Fruit fly (Drosophila melanogaster): Measurements from ENCODE around the gene CG2540.

Gene CG2540

DNA sequence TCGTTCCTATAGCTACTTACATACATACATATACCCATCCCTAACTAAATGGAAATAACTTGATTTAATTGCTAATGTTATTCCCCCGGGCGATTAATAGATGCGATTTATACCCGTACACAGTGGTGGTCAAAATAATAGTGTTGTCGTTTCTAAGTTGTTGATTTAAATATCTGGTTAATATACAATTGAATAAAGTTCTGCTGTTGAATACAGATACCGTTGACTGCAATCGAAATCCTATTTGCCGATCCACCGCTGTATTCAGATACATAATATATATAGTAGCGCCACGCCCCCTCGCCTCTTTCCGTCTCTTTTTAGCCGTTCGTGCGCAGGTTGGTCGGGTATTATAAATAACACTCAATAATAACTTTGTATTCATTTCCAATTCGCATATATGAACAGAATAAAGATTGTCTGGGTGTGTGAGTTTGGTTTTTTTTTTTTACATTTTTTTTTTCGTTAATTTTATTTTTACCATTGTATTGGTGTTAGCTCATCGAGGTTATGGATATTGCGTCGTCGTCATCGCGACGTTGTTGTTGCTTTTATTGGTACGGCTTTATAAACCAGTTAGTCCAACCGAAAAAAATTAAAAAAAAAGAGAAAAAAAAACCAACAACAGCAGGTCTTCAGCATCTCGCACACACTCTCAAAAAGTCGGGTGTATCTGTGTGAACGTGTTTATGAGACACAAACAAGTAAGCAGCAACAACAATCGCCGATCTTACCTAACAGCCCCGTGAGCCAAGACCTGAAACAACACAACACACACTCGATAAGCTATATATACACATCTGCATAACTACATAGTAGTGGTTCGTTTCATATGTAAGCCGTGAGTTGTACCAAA is 42.9 kb downstream of the CG2540 start:
- peak in 1 of 2 experiments; percentile 26 for TF ChIP-seq foxo (GFP tag; optimal IDR thresholded peaks at IDR 0.05)
- no peak for TF ChIP-seq CG9705 (GFP tag; optimal IDR thresholded peaks at IDR 0.05)
- no peak for TF ChIP-seq sage (GFP tag; optimal IDR thresholded peaks at IDR 0.05)
- TF ChIP-seq h (GFP tag; optimal IDR thresholded peaks at IDR 0.05): peak; percentile 33
- peak in 1 of 2 experiments; percentile 48 for TF ChIP-seq dl (GFP tag; optimal IDR thresholded peaks at IDR 0.05; ENCODE audit: insufficient read depth in 1 of 2, partially characterized antibody in 2 of 2)
- TF ChIP-seq Jra (GFP tag; optimal IDR thresholded peaks at IDR 0.05): peak; percentile 10
- TF ChIP-seq dmrt93B (GFP tag; optimal IDR thresholded peaks at IDR 0.05): no peak
- TF ChIP-seq usp (GFP tag; optimal IDR thresholded peaks at IDR 0.05): no peak
- TF ChIP-seq brk (GFP tag; optimal IDR thresholded peaks at IDR 0.05): peak; percentile 26
- TF ChIP-seq Myc (optimal IDR thresholded peaks at IDR 0.05): no peak
- TF ChIP-seq Hr78 (GFP tag; optimal IDR thresholded peaks at IDR 0.05): no peak
- TF ChIP-seq Hr83 (GFP tag; optimal IDR thresholded peaks at IDR 0.05; ENCODE audit: poor library complexity, severe bottlenecking): peak; percentile 7
- TF ChIP-seq Sp1 (GFP tag; optimal IDR thresholded peaks at IDR 0.05): peak; percentile 37
- TF ChIP-seq OdsH (GFP tag; optimal IDR thresholded peaks at IDR 0.05): no peak
- TF ChIP-seq Mio (GFP tag; optimal IDR thresholded peaks at IDR 0.05): no peak
- no peak for TF ChIP-seq br (GFP tag; optimal IDR thresholded peaks at IDR 0.05)
- TF ChIP-seq tai (GFP tag; optimal IDR thresholded peaks at IDR 0.05): no peak
- TF ChIP-seq lola (GFP tag; optimal IDR thresholded peaks at IDR 0.05): no peak
- TF ChIP-seq HLH106 (tag; optimal IDR thresholded peaks at IDR 0.05): no peak
- peak; percentile 45 for TF ChIP-seq fru (GFP tag; optimal IDR thresholded peaks at IDR 0.05)
- no peak for TF ChIP-seq Vsx2 (GFP tag; optimal IDR thresholded peaks at IDR 0.05; ENCODE audit: partially characterized antibody)
- no peak for TF ChIP-seq CG32264 (GFP tag; optimal IDR thresholded peaks at IDR 0.05)
- no peak for TF ChIP-seq rgr (GFP tag; optimal IDR thresholded peaks at IDR 0.05)
- TF ChIP-seq jim (GFP tag; optimal IDR thresholded peaks at IDR 0.05): no peak
- no peak for TF ChIP-seq GATAd (GFP tag; optimal IDR thresholded peaks at IDR 0.05)
- no peak for TF ChIP-seq Abd-B (GFP tag; optimal IDR thresholded peaks at IDR 0.05)
- TF ChIP-seq CrebA (GFP tag; optimal IDR thresholded peaks at IDR 0.05; ENCODE audit: borderline replicate concordance): peak; percentile 70
- TF ChIP-seq pan (optimal IDR thresholded peaks at IDR 0.05): no peak
- no peak for TF ChIP-seq Rel (GFP tag; optimal IDR thresholded peaks at IDR 0.05)
- TF ChIP-seq Rel (tag; optimal IDR thresholded peaks at IDR 0.05): no peak
- peak; percentile 44 for TF ChIP-seq psq (GFP tag; optimal IDR thresholded peaks at IDR 0.05)
- TF ChIP-seq Hnf4 (GFP tag; optimal IDR thresholded peaks at IDR 0.05): no peak
- TF ChIP-seq sv (GFP tag; optimal IDR thresholded peaks at IDR 0.05): no peak
- no peak for TF ChIP-seq dsf (GFP tag; optimal IDR thresholded peaks at IDR 0.05; ENCODE audit: borderline replicate concordance)
- peak; percentile 42 for TF ChIP-seq Dif (GFP tag; optimal IDR thresholded peaks at IDR 0.05; ENCODE audit: partially characterized antibody)
- TF ChIP-seq N (GFP tag; optimal IDR thresholded peaks at IDR 0.05): no peak
- TF ChIP-seq woc (GFP tag; optimal IDR thresholded peaks at IDR 0.05): peak; percentile 15
- no peak for TF ChIP-seq Dfd (GFP tag; optimal IDR thresholded peaks at IDR 0.05)
- TF ChIP-seq ey (GFP tag; optimal IDR thresholded peaks at IDR 0.05): peak; percentile 34

DNA sequence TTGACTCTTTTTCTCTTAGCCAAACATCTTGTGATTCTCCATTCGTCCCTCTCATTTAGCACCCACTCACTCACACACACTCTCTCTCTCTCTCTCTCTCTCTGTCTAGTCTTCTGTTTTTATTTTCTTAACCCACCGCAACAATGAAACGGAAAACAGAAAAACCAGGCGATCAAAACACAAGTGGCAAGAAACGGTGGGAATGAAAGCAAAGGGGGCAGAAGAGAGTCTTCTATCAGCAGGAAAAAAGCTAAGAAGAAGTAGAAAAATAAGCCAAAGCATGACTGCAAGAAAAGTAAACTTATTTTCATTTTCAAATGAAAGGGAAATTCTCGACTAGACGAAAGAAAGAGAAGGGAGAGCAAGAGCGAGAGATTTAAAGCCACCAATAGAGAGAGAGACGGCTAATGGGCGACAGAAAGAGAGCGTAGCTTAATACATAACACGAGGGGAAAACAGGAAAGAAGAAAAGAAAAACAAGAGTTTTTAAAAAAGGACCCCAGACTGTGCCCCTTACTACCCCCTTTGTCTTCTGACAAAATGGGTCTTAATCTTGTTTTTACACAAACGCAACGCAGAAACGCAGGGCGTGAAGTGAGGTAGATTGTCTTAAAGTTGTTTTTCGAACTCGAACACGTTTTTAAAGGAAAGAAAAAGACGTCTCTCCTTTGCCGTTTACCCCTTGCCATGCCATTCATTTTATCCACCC is 44.3 kb downstream of the CG2540 start:
- peak; percentile 74 for TF ChIP-seq jim (GFP tag; optimal IDR thresholded peaks at IDR 0.05)
- TF ChIP-seq Rel (GFP tag; optimal IDR thresholded peaks at IDR 0.05): no peak
- TF ChIP-seq Rel (tag; optimal IDR thresholded peaks at IDR 0.05): peak; percentile 22
- no peak for TF ChIP-seq OdsH (GFP tag; optimal IDR thresholded peaks at IDR 0.05)
- no peak for TF ChIP-seq dsf (GFP tag; optimal IDR thresholded peaks at IDR 0.05; ENCODE audit: borderline replicate concordance)
- no peak for TF ChIP-seq Myc (optimal IDR thresholded peaks at IDR 0.05)
- TF ChIP-seq N (GFP tag; optimal IDR thresholded peaks at IDR 0.05): no peak
- TF ChIP-seq sage (GFP tag; optimal IDR thresholded peaks at IDR 0.05): no peak
- no peak for TF ChIP-seq Hr83 (GFP tag; optimal IDR thresholded peaks at IDR 0.05; ENCODE audit: poor library complexity, severe bottlenecking)
- no peak for TF ChIP-seq CG32264 (GFP tag; optimal IDR thresholded peaks at IDR 0.05)
- peak; percentile 9 for TF ChIP-seq Jra (GFP tag; optimal IDR thresholded peaks at IDR 0.05)
- TF ChIP-seq Hr78 (GFP tag; optimal IDR thresholded peaks at IDR 0.05): no peak
- TF ChIP-seq br (GFP tag; optimal IDR thresholded peaks at IDR 0.05): no peak
- no peak for TF ChIP-seq Abd-B (GFP tag; optimal IDR thresholded peaks at IDR 0.05)
- no peak for TF ChIP-seq HLH106 (tag; optimal IDR thresholded peaks at IDR 0.05)
- peak; percentile 65 for TF ChIP-seq woc (GFP tag; optimal IDR thresholded peaks at IDR 0.05)
- TF ChIP-seq dmrt93B (GFP tag; optimal IDR thresholded peaks at IDR 0.05): no peak
- TF ChIP-seq foxo (GFP tag; optimal IDR thresholded peaks at IDR 0.05): no peak
- TF ChIP-seq h (GFP tag; optimal IDR thresholded peaks at IDR 0.05): no peak
- peak; percentile 43 for TF ChIP-seq Sp1 (GFP tag; optimal IDR thresholded peaks at IDR 0.05)
- TF ChIP-seq Vsx2 (GFP tag; optimal IDR thresholded peaks at IDR 0.05; ENCODE audit: partially characterized antibody): no peak
- no peak for TF ChIP-seq tai (GFP tag; optimal IDR thresholded peaks at IDR 0.05)
- no peak for TF ChIP-seq Dfd (GFP tag; optimal IDR thresholded peaks at IDR 0.05)
- TF ChIP-seq psq (GFP tag; optimal IDR thresholded peaks at IDR 0.05): peak; percentile 77
- TF ChIP-seq fru (GFP tag; optimal IDR thresholded peaks at IDR 0.05): peak; percentile 10
- no peak for TF ChIP-seq pan (optimal IDR thresholded peaks at IDR 0.05)
- TF ChIP-seq Hnf4 (GFP tag; optimal IDR thresholded peaks at IDR 0.05): peak; percentile 58
- no peak for TF ChIP-seq usp (GFP tag; optimal IDR thresholded peaks at IDR 0.05)
- TF ChIP-seq GATAd (GFP tag; optimal IDR thresholded peaks at IDR 0.05): no peak
- no peak for TF ChIP-seq lola (GFP tag; optimal IDR thresholded peaks at IDR 0.05)
- TF ChIP-seq Dif (GFP tag; optimal IDR thresholded peaks at IDR 0.05; ENCODE audit: partially characterized antibody): peak; percentile 30
- TF ChIP-seq Mio (GFP tag; optimal IDR thresholded peaks at IDR 0.05): no peak
- TF ChIP-seq dl (GFP tag; optimal IDR thresholded peaks at IDR 0.05; ENCODE audit: insufficient read depth in 1 of 2, partially characterized antibody in 2 of 2): no peak
- no peak for TF ChIP-seq brk (GFP tag; optimal IDR thresholded peaks at IDR 0.05)
- no peak for TF ChIP-seq CG9705 (GFP tag; optimal IDR thresholded peaks at IDR 0.05)
- no peak for TF ChIP-seq CrebA (GFP tag; optimal IDR thresholded peaks at IDR 0.05; ENCODE audit: borderline replicate concordance)
- no peak for TF ChIP-seq sv (GFP tag; optimal IDR thresholded peaks at IDR 0.05)
